Worm (Caenorhabditis elegans): Measurements from ENCODE around the gene rig-1.

DNA sequence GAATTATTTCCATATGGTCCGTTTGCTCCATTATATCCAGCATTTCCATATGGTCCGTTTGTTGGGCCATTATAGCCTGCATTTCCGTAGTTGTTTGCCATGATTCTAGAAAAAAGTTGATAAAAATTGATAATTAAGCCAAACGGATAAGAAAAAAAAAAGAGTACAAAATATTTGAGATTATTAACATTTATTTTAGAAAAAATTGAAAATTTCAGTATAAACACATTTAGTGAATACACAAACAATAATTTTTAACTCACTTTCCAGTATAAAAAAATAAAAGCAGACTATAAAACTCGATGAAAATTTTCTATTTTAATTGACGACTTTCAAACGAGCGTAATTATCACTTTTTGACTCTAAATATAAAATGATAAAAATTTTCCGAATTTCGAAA is 60.2 kb downstream of the rig-1 start, which contains the start of gene F53A9.9:
- TF ChIP-seq cog-1 (tag; optimal IDR thresholded peaks at IDR 0.05) (no peak), ref-1 (GFP tag; conservative IDR thresholded peaks at IDR 0.05) (no peak), tab-1 (GFP tag; IDR thresholded peaks at IDR 0.05) (no peak), flt-1 (GFP tag; IDR thresholded peaks at IDR 0.05) (no peak), med-1 (GFP tag; optimal IDR thresholded peaks at IDR 0.05; ENCODE audit: insufficient read depth) (no peak), T22C8.4 (GFP tag; IDR thresholded peaks at IDR 0.05) (no peak)

Data from whole organism, midembryonic.